Fruit fly (Drosophila melanogaster) whole organism, prepupa: Measurements from ENCODE around the gene Jarid2.

Experiments
- Blimp-1 ChIP-seq: fragments of 200-800 bp; sonication (Bioruptor generic); optimal IDR thresholded peaks from 3 replicates; lab custom pipeline; 2017; ENCODE audit warnings: missing biosample characterization, missing genetic modification characterization, mild to moderate bottlenecking, moderate library complexity, missing genetic modification reagents
- CG6276 ChIP-seq: fragments of 200-800 bp; sonication (Bioruptor generic); optimal IDR thresholded peaks from 2 replicates; lab custom pipeline; 2017; ENCODE audit warnings: missing biosample characterization, mild to moderate bottlenecking, missing genetic modification characterization
- Eip78C ChIP-seq: fragments of 200-800 bp; sonication (Bioruptor generic); peaks from one replicate; lab custom pipeline; 2016; ENCODE audit warnings: missing biosample characterization, missing genetic modification characterization
- Hr38 ChIP-seq: sonication (Bioruptor generic); optimal IDR thresholded peaks from 2 replicates; lab custom pipeline; 2016; ENCODE audit warnings: missing biosample characterization, missing genetic modification characterization
- Lpt ChIP-seq: fragments of 200-800 bp; sonication (Bioruptor generic); optimal IDR thresholded peaks from 3 replicates; lab custom pipeline; 2016; ENCODE audit warnings: missing biosample characterization, missing genetic modification characterization

Jarid2 gene

dm6 chr3L:9528835-9529234, 52.0 kb downstream of the Jarid2 start, which contains the start of gene Or67a:
Gene Or67a, plus strand, starts transcription at chr3L:9529067.
- TF ChIP-seq CG6276 (GFP tag; lab: Kevin White, UChicago): peak; percentile 4
- peak; percentile 56 for TF ChIP-seq Eip78C
- peak; percentile 80 for TF ChIP-seq Blimp-1 (GFP tag; lab: Kevin White, UChicago)
- TF ChIP-seq Lpt (GFP tag; lab: Kevin White, UChicago): peak; percentile 17
- no peak for TF ChIP-seq Hr38 (GFP tag; lab: Kevin White, UChicago)
